Fruit fly (Drosophila melanogaster): Measurements from ENCODE around the gene Grip.
A peak's percentile ranks its signal among the peaks of the same experiment; 100 is the strongest.

Grip gene

dm6 chrX:6003830-6004229 lies 37.8 kb downstream of the Grip start (continued):
- no peak for TF ChIP-seq CG10366 (GFP tag; IDR thresholded peaks at IDR 0.05)
- TF ChIP-seq grau (tag; optimal IDR thresholded peaks at IDR 0.05): no peak
- no peak for TF ChIP-seq Max (GFP tag; optimal IDR thresholded peaks at IDR 0.05)
- no peak for TF ChIP-seq Sin3A (optimal IDR thresholded peaks at IDR 0.05)
- peak; percentile 41 for TF ChIP-seq Ptx1 (GFP tag; IDR thresholded peaks at IDR 0.05)
- peak; percentile 20 for TF ChIP-seq CG14710 (tag; optimal IDR thresholded peaks at IDR 0.05)
- TF ChIP-seq CG6689 (GFP tag; IDR thresholded peaks at IDR 0.05): peak; percentile 26; the same call in 1 of the 2 replicates
- TF ChIP-seq Sox102F (GFP tag; optimal IDR thresholded peaks at IDR 0.05): peak; percentile 10
- no peak for TF ChIP-seq nerfin-2 (GFP tag; IDR thresholded peaks at IDR 0.05; ENCODE audit: partially characterized antibody)
- no peak for TF ChIP-seq peb (GFP tag; IDR thresholded peaks at IDR 0.05)
- no peak for TF ChIP-seq CG13424 (tag; optimal IDR thresholded peaks at IDR 0.05)
- peak; percentile 16 for TF ChIP-seq CG12391 (tag; optimal IDR thresholded peaks at IDR 0.05)
- no peak for TF ChIP-seq p53 (GFP tag; optimal IDR thresholded peaks at IDR 0.05)
- no peak for TF ChIP-seq cg (GFP tag; optimal IDR thresholded peaks at IDR 0.05)
- no peak for TF ChIP-seq Oaz (GFP tag; IDR thresholded peaks at IDR 0.05)
- TF ChIP-seq CG7357 (GFP tag; IDR thresholded peaks at IDR 0.05): no peak
- peak; percentile 20 for TF ChIP-seq nom (GFP tag; optimal IDR thresholded peaks at IDR 0.05)
- no peak for TF ChIP-seq CG10321 (GFP tag; IDR thresholded peaks at IDR 0.05)
- no peak for TF ChIP-seq CG8290 (GFP tag; optimal IDR thresholded peaks at IDR 0.05)
- no peak for TF ChIP-seq CG8290 (tag; optimal IDR thresholded peaks at IDR 0.05)
- no peak for TF ChIP-seq gce (GFP tag; IDR thresholded peaks at IDR 0.05)
- TF ChIP-seq D19A (tag; optimal IDR thresholded peaks at IDR 0.05): no peak
- TF ChIP-seq tll (GFP tag; optimal IDR thresholded peaks at IDR 0.05): no peak
- no peak for TF ChIP-seq Atf6 (GFP tag; IDR thresholded peaks at IDR 0.05)
- TF ChIP-seq CG9932 (GFP tag; IDR thresholded peaks at IDR 0.05): no peak
- peak; percentile 38 for TF ChIP-seq sens (GFP tag)
- no peak for TF ChIP-seq CG1792 (GFP tag; optimal IDR thresholded peaks at IDR 0.05)
- TF ChIP-seq CG9797 (GFP tag; optimal IDR thresholded peaks at IDR 0.05): no peak
- TF ChIP-seq stc (GFP tag; IDR thresholded peaks at IDR 0.05): no peak
- TF ChIP-seq Sry-δ (GFP tag; optimal IDR thresholded peaks at IDR 0.05): no peak
- no peak for TF ChIP-seq CG12219 (GFP tag; optimal IDR thresholded peaks at IDR 0.05)
- TF ChIP-seq CG2199 (GFP tag; IDR thresholded peaks at IDR 0.05): no peak
- peak; percentile 11 for TF ChIP-seq CG2678 (tag; optimal IDR thresholded peaks at IDR 0.05)
- no peak for TF ChIP-seq CG11247 (GFP tag; IDR thresholded peaks at IDR 0.05)
- no peak for TF ChIP-seq jumu (GFP tag; optimal IDR thresholded peaks at IDR 0.05)
- no peak for TF ChIP-seq Adf1 (GFP tag; IDR thresholded peaks at IDR 0.05)
- no peak for TF ChIP-seq ci (GFP tag; IDR thresholded peaks at IDR 0.05)
- peak; percentile 30 for TF ChIP-seq phol (tag; optimal IDR thresholded peaks at IDR 0.05)
- TF ChIP-seq Mrtf (GFP tag; IDR thresholded peaks at IDR 0.05): 0 out of 3 replicates have a peak, but pooled peaks have one; percentile 20
- TF ChIP-seq CG4404 (GFP tag; IDR thresholded peaks at IDR 0.05): no peak
- no peak for TF ChIP-seq CG30431 (GFP tag; optimal IDR thresholded peaks at IDR 0.05)
- TF ChIP-seq bbx (GFP tag; IDR thresholded peaks at IDR 0.05; ENCODE audit: partially characterized antibody): no peak
- TF ChIP-seq al (GFP tag; IDR thresholded peaks at IDR 0.05): no peak
- TF ChIP-seq CG32767 (GFP tag; IDR thresholded peaks at IDR 0.05): no peak
- no peak for TF ChIP-seq CG8944 (GFP tag; optimal IDR thresholded peaks at IDR 0.05)
- TF ChIP-seq CG6272 (GFP tag; IDR thresholded peaks at IDR 0.05): no peak
- TF ChIP-seq CG17829 (tag; optimal IDR thresholded peaks at IDR 0.05): peak; percentile 26
- no peak for TF ChIP-seq tio (GFP tag; optimal IDR thresholded peaks at IDR 0.05)
- no peak for TF ChIP-seq zen (tag; optimal IDR thresholded peaks at IDR 0.05)
- TF ChIP-seq CG9876 (GFP tag; optimal IDR thresholded peaks at IDR 0.05): no peak
- TF ChIP-seq Pdp1 (GFP tag; optimal IDR thresholded peaks at IDR 0.05): no peak
- TF ChIP-seq usp (GFP tag; optimal IDR thresholded peaks at IDR 0.05): no peak
- no peak for TF ChIP-seq HLHmδ (GFP tag; optimal IDR thresholded peaks at IDR 0.05)
